Fruit fly (Drosophila melanogaster) S2 (cell line): ENCODE measurements around the gene Hsp67Ba.

ENCODE experiments used
- CG8478 ChIP-seq: fragments of >200 bp; optimal IDR thresholded peaks from 2 replicates; lab custom pipeline; 2018
- CTCF ChIP-seq, 2 experiments: fragments of >200 bp; optimal IDR thresholded peaks; 2 replicates each; lab custom pipeline; 2018

DNA sequence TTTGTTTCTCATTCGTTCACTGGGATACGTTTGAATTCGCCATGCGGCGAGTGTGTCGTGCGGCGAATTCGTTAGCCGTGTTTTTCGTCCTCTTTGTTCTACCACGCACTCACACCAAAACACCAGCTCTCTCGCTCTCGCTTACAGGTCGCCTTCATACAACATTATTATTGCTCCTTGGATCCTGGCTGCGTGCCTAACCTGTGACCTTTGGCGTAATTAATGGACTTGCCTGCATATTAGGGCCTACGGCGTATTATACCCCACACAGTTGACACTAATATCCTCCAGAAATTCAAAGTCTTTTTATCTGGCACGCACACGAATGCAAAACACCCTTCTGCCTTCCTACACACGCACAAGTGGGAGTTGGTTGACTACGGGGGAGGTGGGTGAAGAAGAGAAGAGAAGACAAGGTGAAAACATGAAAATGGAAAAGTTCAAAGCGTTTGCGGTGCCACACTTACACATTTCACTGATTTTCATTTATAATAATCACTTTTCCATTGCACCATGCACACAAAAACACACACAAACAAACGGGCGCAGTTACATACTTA lies 30.8 kb upstream of the Hsp67Ba start:
- TF ChIP-seq CG8478 (lab: Kevin White, UChicago), result no peak
- TF ChIP-seq CTCF (optimal IDR thresholded peaks at IDR 0.05; lab: Kevin White, UChicago), result no peak
